Fruit fly (Drosophila melanogaster) whole organism, embryonic: Measurements from ENCODE around the gene CG7366.
A peak's percentile ranks its signal among the peaks of the same experiment; 100 is the strongest.

Source experiments
- CG12744 ChIP-seq: fragments of 200-800 bp; sonication (Bioruptor generic); optimal IDR thresholded peaks from 2 replicates; lab custom pipeline; 2016; ENCODE audit warnings: missing biosample characterization, missing genetic modification characterization
- CG12769 ChIP-seq: fragments of 200-800 bp; sonication (Bioruptor generic); optimal IDR thresholded peaks from 2 replicates; lab custom pipeline; 2019; ENCODE audit warnings: missing biosample characterization, mild to moderate bottlenecking, missing genetic modification characterization, moderate library complexity
- CG13296 ChIP-seq: fragments of 200-800 bp; sonication (Bioruptor generic); optimal IDR thresholded peaks from 3 replicates; lab custom pipeline; 2018; ENCODE audit warnings: missing biosample characterization, mild to moderate bottlenecking, missing genetic modification characterization
- CG15514 ChIP-seq: fragments of 200-800 bp; sonication (Bioruptor generic); optimal IDR thresholded peaks from 3 replicates; lab custom pipeline; 2017; ENCODE audit warnings: missing biosample characterization, missing genetic modification characterization, mild to moderate bottlenecking, moderate library complexity, missing genetic modification reagents
- CG1647 ChIP-seq: fragments of 200-800 bp; sonication (Bioruptor generic); optimal IDR thresholded peaks from 3 replicates; lab custom pipeline; 2016; ENCODE audit warnings: missing biosample characterization, missing genetic modification characterization
- CG16815 ChIP-seq: fragments of 200-800 bp; sonication (Bioruptor generic); optimal IDR thresholded peaks from 3 replicates; lab custom pipeline; 2017; ENCODE audit warnings: missing biosample characterization, mild to moderate bottlenecking, missing genetic modification characterization
- CG17361 ChIP-seq: fragments of 200-800 bp; sonication (Bioruptor generic); IDR thresholded peaks from 3 replicates; pipeline ENCODE4 v1.3.6; 2022; ENCODE audit warnings: missing biosample characterization, missing genetic modification characterization
- CG2678 ChIP-seq: fragments of 200-800 bp; sonication (Bioruptor generic); optimal IDR thresholded peaks from 3 replicates; lab custom pipeline; 2019; ENCODE audit warnings: missing biosample characterization, mild to moderate bottlenecking, missing genetic modification characterization, moderate library complexity
- CG43689 ChIP-seq: fragments of 200-800 bp; sonication (Bioruptor generic); IDR thresholded peaks from 2 replicates; pipeline ENCODE4 v1.3.6; 2022; ENCODE audit warnings: missing biosample characterization, missing genetic modification characterization
- CG4730 ChIP-seq: fragments of 200-800 bp; sonication (Bioruptor generic); IDR thresholded peaks from 2 replicates; pipeline ENCODE4 v1.3.6; 2022; ENCODE audit warnings: missing biosample characterization, missing genetic modification characterization
- CG6254 ChIP-seq: fragments of 200-800 bp; sonication (Bioruptor generic); optimal IDR thresholded peaks from 3 replicates; lab custom pipeline; 2017; ENCODE audit warnings: mild to moderate bottlenecking, missing biosample characterization, missing genetic modification reagents, missing genetic modification characterization
- CG6272 ChIP-seq: fragments of 200-800 bp; sonication (Bioruptor generic); IDR thresholded peaks from 2 replicates; pipeline ENCODE4 v1.3.6; 2022; ENCODE audit warnings: missing biosample characterization, missing genetic modification characterization
- CG6683 ChIP-seq: fragments of 200-800 bp; sonication (Bioruptor generic); optimal IDR thresholded peaks from 2 replicates; lab custom pipeline; 2017; ENCODE audit warnings: missing biosample characterization, mild to moderate bottlenecking, missing genetic modification characterization, missing genetic modification reagents
- CG6791 ChIP-seq: fragments of 200-800 bp; sonication (Bioruptor generic); IDR thresholded peaks from 3 replicates; pipeline ENCODE4 v1.3.6; 2022; ENCODE audit warnings: missing biosample characterization, missing genetic modification characterization; ENCODE audit not compliant: partially characterized antibody
- CG7357 ChIP-seq: fragments of 200-800 bp; sonication (Bioruptor generic); IDR thresholded peaks from 3 replicates; pipeline ENCODE4 v1.3.6; 2022; ENCODE audit warnings: missing biosample characterization, missing genetic modification characterization
- CG7556 ChIP-seq: fragments of 200-800 bp; sonication (Bioruptor generic); optimal IDR thresholded peaks from 2 replicates; lab custom pipeline; 2017; ENCODE audit warnings: missing biosample characterization, mild to moderate bottlenecking, missing genetic modification characterization
- CG7786 ChIP-seq: fragments of 200-800 bp; sonication (Bioruptor generic); optimal IDR thresholded peaks from 2 replicates; lab custom pipeline; 2016; ENCODE audit warnings: missing biosample characterization, missing genetic modification characterization
- CG8290 ChIP-seq, 3 experiments: fragments of 200-800 bp; sonication (Bioruptor generic); optimal IDR thresholded peaks; 2 replicates each; lab custom pipeline; 2016 to 2019; ENCODE audit warnings: missing biosample characterization in 3 of 3, missing genetic modification characterization in 3 of 3, mild to moderate bottlenecking in 2 of 3, moderate library complexity in 1 of 3
- CG9817 ChIP-seq: fragments of 200-800 bp; sonication (Bioruptor generic); optimal IDR thresholded peaks from 2 replicates; lab custom pipeline; 2018; ENCODE audit warnings: missing biosample characterization, mild to moderate bottlenecking, missing genetic modification characterization, moderate library complexity
- CHES-1-like ChIP-seq: fragments of 200-800 bp; sonication (Bioruptor generic); optimal IDR thresholded peaks from 2 replicates; lab custom pipeline; 2016; ENCODE audit warnings: missing biosample characterization, missing genetic modification characterization
- Dp ChIP-seq: fragments of 200-800 bp; sonication (Bioruptor generic); optimal IDR thresholded peaks from 2 replicates; lab custom pipeline; 2018; ENCODE audit warnings: missing biosample characterization, mild to moderate bottlenecking, missing genetic modification characterization, moderate library complexity
- Elba2 ChIP-seq: fragments of 200-800 bp; sonication (Bioruptor generic); optimal IDR thresholded peaks from 3 replicates; lab custom pipeline; 2016; ENCODE audit warnings: missing biosample characterization, missing genetic modification characterization
- Hand ChIP-seq: fragments of 200-800 bp; sonication (Bioruptor generic); optimal IDR thresholded peaks from 2 replicates; lab custom pipeline; 2017; ENCODE audit warnings: mild to moderate bottlenecking, missing biosample characterization, missing genetic modification reagents, missing genetic modification characterization
- Hmr ChIP-seq: fragments of 200-800 bp; sonication (Bioruptor generic); optimal IDR thresholded peaks from 3 replicates; lab custom pipeline; 2017; ENCODE audit warnings: mild to moderate bottlenecking, missing biosample characterization, missing genetic modification reagents, missing genetic modification characterization
- Mrtf ChIP-seq: fragments of 200-800 bp; sonication (Bioruptor generic); IDR thresholded peaks from 3 replicates; pipeline ENCODE4 v1.3.6; 2022; ENCODE audit warnings: missing biosample characterization, missing genetic modification characterization
- Oli ChIP-seq: fragments of 200-800 bp; sonication (Bioruptor generic); optimal IDR thresholded peaks from 2 replicates; lab custom pipeline; 2018; ENCODE audit warnings: missing biosample characterization, mild to moderate bottlenecking, missing genetic modification characterization, moderate library complexity
- Taf1 ChIP-seq: fragments of 200-800 bp; sonication (Bioruptor generic); IDR thresholded peaks from 2 replicates; pipeline ENCODE4 v1.3.6; 2022; ENCODE audit warnings: missing biosample characterization, missing genetic modification characterization
- ap ChIP-seq: fragments of 200-800 bp; sonication (Bioruptor generic); IDR thresholded peaks from 2 replicates; pipeline ENCODE4 v1.3.6; 2022; ENCODE audit warnings: missing biosample characterization, missing genetic modification characterization
- bbx ChIP-seq: fragments of 200-800 bp; sonication (Bioruptor generic); IDR thresholded peaks from 2 replicates; pipeline ENCODE4 v1.3.6; 2022; ENCODE audit warnings: missing biosample characterization, missing genetic modification characterization; ENCODE audit not compliant: partially characterized antibody
- bigmax ChIP-seq: fragments of 200-800 bp; sonication (Bioruptor generic); optimal IDR thresholded peaks from 2 replicates; lab custom pipeline; 2018; ENCODE audit warnings: missing biosample characterization, mild to moderate bottlenecking, missing genetic modification characterization
- chn ChIP-seq: fragments of 200-800 bp; sonication (Bioruptor generic); optimal IDR thresholded peaks from 2 replicates; lab custom pipeline; 2016; ENCODE audit warnings: missing biosample characterization, missing genetic modification characterization
- crol ChIP-seq: fragments of 200-800 bp; sonication (Bioruptor generic); IDR thresholded peaks from 2 replicates; pipeline ENCODE4 v1.3.6; 2022; ENCODE audit warnings: missing biosample characterization, missing genetic modification characterization
- dm ChIP-seq: fragments of 200-800 bp; sonication (Bioruptor generic); optimal IDR thresholded peaks from 3 replicates; lab custom pipeline; 2016; ENCODE audit warnings: missing biosample characterization, missing genetic modification characterization
- exex ChIP-seq: fragments of 200-800 bp; sonication (Bioruptor generic); optimal IDR thresholded peaks from 4 replicates; lab custom pipeline; 2018; ENCODE audit warnings: missing biosample characterization, mild to moderate bottlenecking, missing genetic modification characterization, moderate library complexity
- fd96Cb ChIP-seq: fragments of 200-800 bp; sonication (Bioruptor generic); optimal IDR thresholded peaks from 2 replicates; lab custom pipeline; 2018; ENCODE audit warnings: missing biosample characterization, mild to moderate bottlenecking, missing genetic modification characterization, moderate library complexity
- gem ChIP-seq: fragments of 200-800 bp; sonication (Bioruptor generic); optimal IDR thresholded peaks from 2 replicates; lab custom pipeline; 2019; ENCODE audit warnings: missing biosample characterization, mild to moderate bottlenecking, missing genetic modification characterization, moderate library complexity
- luna ChIP-seq: fragments of 200-800 bp; sonication (Bioruptor generic); optimal IDR thresholded peaks from 2 replicates; lab custom pipeline; 2016; ENCODE audit warnings: missing biosample characterization, missing genetic modification characterization
- mld ChIP-seq: fragments of 200-800 bp; sonication (Bioruptor generic); IDR thresholded peaks from 3 replicates; pipeline ENCODE4 v1.3.6; 2022; ENCODE audit warnings: missing biosample characterization, missing genetic modification characterization; ENCODE audit not compliant: partially characterized antibody
- peb ChIP-seq: fragments of 200-800 bp; sonication (Bioruptor generic); IDR thresholded peaks from 2 replicates; pipeline ENCODE4 v1.3.6; 2022; ENCODE audit warnings: missing biosample characterization, missing genetic modification characterization
- pita ChIP-seq: fragments of 200-800 bp; sonication (Bioruptor generic); optimal IDR thresholded peaks from 2 replicates; lab custom pipeline; 2017; ENCODE audit warnings: missing biosample characterization, mild to moderate bottlenecking, missing genetic modification characterization
- run ChIP-seq: fragments of 200-800 bp; sonication (Bioruptor generic); optimal IDR thresholded peaks from 3 replicates; lab custom pipeline; 2018; ENCODE audit warnings: missing biosample characterization, mild to moderate bottlenecking, missing genetic modification characterization
- sc ChIP-seq, 3 experiments: fragments of >200 bp in 2 of 3; fragments of 200-800 bp in 1 of 3; sonication (Bioruptor generic) in 1 of 3; optimal IDR thresholded peaks; 2 replicates in 2 of 3; 3 replicates in 1 of 3; lab custom pipeline; 2017; ENCODE audit warnings: mild to moderate bottlenecking in 1 of 3, missing biosample characterization in 1 of 3, missing genetic modification characterization in 1 of 3, missing genetic modification reagents in 1 of 3
- schlank ChIP-seq: fragments of 200-800 bp; sonication (Bioruptor generic); optimal IDR thresholded peaks from 2 replicates; lab custom pipeline; 2018; ENCODE audit warnings: missing biosample characterization, mild to moderate bottlenecking, missing genetic modification characterization
- sens-2 ChIP-seq: fragments of 200-800 bp; sonication (Bioruptor generic); IDR thresholded peaks from 2 replicates; pipeline ENCODE4 v1.3.6; 2022; ENCODE audit warnings: missing biosample characterization, missing genetic modification characterization
- sisA ChIP-seq: fragments of 200-800 bp; sonication (Bioruptor generic); IDR thresholded peaks from 2 replicates; pipeline ENCODE4 v1.3.6; 2022; ENCODE audit warnings: missing biosample characterization, missing genetic modification characterization
- sna ChIP-seq: fragments of 200-800 bp; sonication (Bioruptor generic); IDR thresholded peaks from 2 replicates; pipeline ENCODE4 v1.3.6; 2022; ENCODE audit warnings: missing biosample characterization, missing genetic modification characterization; ENCODE audit not compliant: partially characterized antibody
- sug ChIP-seq: fragments of 200-800 bp; optimal IDR thresholded peaks from 2 replicates; lab custom pipeline; 2019; ENCODE audit warnings: missing biosample characterization, mild to moderate bottlenecking, missing genetic modification characterization, moderate library complexity
- yki ChIP-seq: fragments of >200 bp; optimal IDR thresholded peaks from 3 replicates; lab custom pipeline; 2018

CG7366 gene

DNA sequence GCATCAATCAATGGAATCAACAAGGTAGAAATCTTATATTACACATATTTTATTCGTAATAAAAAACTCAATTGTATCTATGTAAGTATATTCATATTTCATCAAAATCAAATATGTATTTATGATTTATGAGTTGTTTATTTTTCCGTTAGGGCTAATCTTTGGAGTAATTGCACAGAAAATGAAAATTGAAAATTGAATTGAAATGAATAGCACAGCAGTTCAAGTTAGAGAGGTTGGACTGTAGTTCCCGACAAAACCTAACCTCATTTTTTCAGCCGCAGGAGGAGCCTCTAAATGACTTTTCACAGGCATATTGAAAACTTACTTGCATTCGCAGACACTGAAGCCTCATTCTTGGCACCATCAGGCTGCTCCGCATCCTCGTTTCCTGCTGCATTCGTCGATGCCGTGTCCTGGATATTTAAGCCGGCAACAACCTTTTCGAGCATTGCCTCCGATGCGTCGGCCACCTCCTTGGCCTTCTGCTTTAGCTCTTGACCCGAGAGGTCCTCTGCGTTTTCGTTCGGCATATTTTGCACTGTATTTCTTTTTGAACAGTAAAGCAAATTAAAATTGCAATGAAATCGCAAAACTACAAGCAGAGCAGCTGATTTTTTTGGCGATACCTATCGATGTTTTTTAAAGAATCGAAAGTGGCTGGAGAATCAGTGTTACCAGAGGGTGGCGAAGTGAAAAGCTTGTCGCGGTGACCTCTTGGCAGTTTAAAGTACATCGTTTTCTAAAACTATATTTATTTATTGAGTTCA lies 24.2 kb downstream of the CG7366 start, which contains the start of gene Nmt (continued):
- no peak for TF ChIP-seq Hand (GFP tag; lab: Kevin White, UChicago)
- no peak for TF ChIP-seq crol (GFP tag; lab: Robert Waterston, UW)
- peak; percentile 43 for TF ChIP-seq sisA (GFP tag; lab: Robert Waterston, UW)
- peak; percentile 62; the same call in 1 of the 3 replicates for TF ChIP-seq mld
- TF ChIP-seq Oli (tag; lab: Kevin White, UChicago), result no peak
- TF ChIP-seq exex (tag; lab: Kevin White, UChicago), result no peak
- TF ChIP-seq luna (GFP tag; lab: Kevin White, UChicago), result no peak
- no peak for TF ChIP-seq CG8290 (GFP tag; optimal IDR thresholded peaks at IDR 0.05; lab: Kevin White, UChicago)
- peak in 1 of 2 experiments; percentile 3 for TF ChIP-seq CG8290 (tag; optimal IDR thresholded peaks at IDR 0.05; lab: Kevin White, UChicago)
- peak; percentile 3 for TF ChIP-seq CHES-1-like (GFP tag; lab: Kevin White, UChicago)
- TF ChIP-seq sug (tag; lab: Kevin White, UChicago), result no peak
- no peak for TF ChIP-seq yki (lab: Kevin White, UChicago)
- no peak for TF ChIP-seq ap
- TF ChIP-seq CG12744, result no peak
- TF ChIP-seq CG7357 (GFP tag; lab: Robert Waterston, UW), result no peak
- peak; percentile 79 for TF ChIP-seq Dp (GFP tag; lab: Kevin White, UChicago)
- TF ChIP-seq CG17361 (GFP tag; lab: Robert Waterston, UW), result no peak
- no peak for TF ChIP-seq Elba2 (GFP tag; lab: Kevin White, UChicago)
- TF ChIP-seq peb (GFP tag; lab: Robert Waterston, UW), result no peak
- TF ChIP-seq sc (optimal IDR thresholded peaks at IDR 0.05; lab: Kevin White, UChicago), result no peak
- no peak for TF ChIP-seq sc (GFP tag; optimal IDR thresholded peaks at IDR 0.05; lab: Kevin White, UChicago)
- no peak for TF ChIP-seq CG12769 (tag; lab: Kevin White, UChicago)
- no peak for TF ChIP-seq chn (GFP tag; lab: Kevin White, UChicago)
- no peak for TF ChIP-seq Taf1
- TF ChIP-seq CG4730 (GFP tag; lab: Robert Waterston, UW), result no peak
- peak; percentile 2 for TF ChIP-seq CG9817 (tag; lab: Kevin White, UChicago)
- TF ChIP-seq CG6791 (GFP tag; lab: Robert Waterston, UW), result peak; percentile 88
- no peak for TF ChIP-seq CG6272 (GFP tag; lab: Robert Waterston, UW)
- TF ChIP-seq pita, result no peak
- TF ChIP-seq dm, result no peak
- TF ChIP-seq CG6683 (GFP tag; lab: Kevin White, UChicago), result no peak
- no peak for TF ChIP-seq run (tag; lab: Kevin White, UChicago)
- no peak for TF ChIP-seq CG2678
- TF ChIP-seq Mrtf (GFP tag; lab: Robert Waterston, UW), result no peak
- peak; percentile 6 for TF ChIP-seq CG7786 (GFP tag; lab: Kevin White, UChicago)
- TF ChIP-seq fd96Cb, result peak; percentile 29
- peak; percentile 28 for TF ChIP-seq Hmr (GFP tag; lab: Kevin White, UChicago)
- peak; percentile 39 for TF ChIP-seq CG15514 (GFP tag; lab: Kevin White, UChicago)
- 0 out of 2 replicates have a peak, but pooled peaks have one; percentile 36 for TF ChIP-seq CG43689
- TF ChIP-seq bbx (GFP tag; lab: Robert Waterston, UW), result peak; percentile 82
- peak; percentile 96 for TF ChIP-seq bigmax (GFP tag; lab: Kevin White, UChicago)
- peak; percentile 75 for TF ChIP-seq sna (GFP tag; lab: Robert Waterston, UW)
- TF ChIP-seq CG16815 (GFP tag; lab: Kevin White, UChicago), result no peak
- no peak for TF ChIP-seq CG13296 (GFP tag; lab: Kevin White, UChicago)
- TF ChIP-seq gem (tag; lab: Kevin White, UChicago), result no peak
- TF ChIP-seq CG7556 (GFP tag; lab: Kevin White, UChicago), result no peak
- no peak for TF ChIP-seq CG1647
- no peak for TF ChIP-seq CG6254
- 0 out of 2 replicates have a peak, but pooled peaks have one; percentile 20 for TF ChIP-seq sens-2 (GFP tag; lab: Robert Waterston, UW)
- no peak for TF ChIP-seq schlank (tag; lab: Kevin White, UChicago)
